Worm (Caenorhabditis elegans) whole organism, L3 larva: ENCODE data around the gene C05E11.3.

Experiments used
- ceh-28 ChIP-seq: fragments of 150-350 bp; optimal IDR thresholded peaks from 2 replicates; lab custom pipeline; 2014; ENCODE audit warnings: missing biosample characterization, missing genetic modification reagents, missing genetic modification characterization
- elt-3 ChIP-seq, 3 experiments: fragments of 150-350 bp in 1 of 3; sonication (generic microtip) in 2 of 3; optimal IDR thresholded peaks; 2 replicates in 2 of 3; 4 replicates in 1 of 3; lab custom pipeline; 2014 to 2017; ENCODE audit warnings: missing biosample characterization in 3 of 3, missing genetic modification characterization in 3 of 3
- fkh-2 ChIP-seq: fragments of 150-350 bp; optimal IDR thresholded peaks from 2 replicates; lab custom pipeline; 2014; ENCODE audit warnings: missing biosample characterization, missing genetic modification reagents, missing genetic modification characterization

DNA sequence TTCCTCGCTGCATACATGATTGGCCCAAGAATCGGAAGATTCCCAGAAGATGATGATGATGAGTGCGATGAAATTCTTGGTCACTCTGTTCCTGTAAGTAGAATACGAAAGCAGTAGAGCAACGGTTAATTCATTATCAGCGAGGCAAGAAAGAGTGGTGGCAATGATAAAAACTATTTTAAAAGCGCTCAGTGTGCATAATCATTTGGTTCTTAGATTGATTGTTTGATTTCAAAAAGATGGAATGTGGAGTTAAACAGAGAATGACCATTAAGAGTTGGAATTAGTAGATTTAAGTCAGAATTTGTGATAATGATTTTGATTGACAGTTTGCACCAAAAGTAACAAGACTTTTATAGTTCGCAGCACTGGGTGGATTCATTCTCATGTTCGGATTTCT, 10.9 kb upstream of the C05E11.3 start:
- TF ChIP-seq fkh-2 (tag; lab: Kevin White, UChicago), result no peak
- no peak for TF ChIP-seq ceh-28 (tag; lab: Kevin White, UChicago)
- TF ChIP-seq elt-3 (tag; optimal IDR thresholded peaks at IDR 0.05; lab: Kevin White, UChicago), result no peak
